Worm (Caenorhabditis elegans) whole organism, L1 larva: ENCODE data around the gene clec-1.

Source experiments
- C04F5.9 ChIP-seq: sonication (generic microtip); optimal IDR thresholded peaks from 2 replicates; lab custom pipeline; 2016; ENCODE audit warnings: missing genetic modification characterization, missing compliant biosample characterization
- C34B4.2 ChIP-seq: sonication (generic microtip); optimal IDR thresholded peaks from 2 replicates; lab custom pipeline; 2017; ENCODE audit warnings: mild to moderate bottlenecking, missing genetic modification characterization, missing compliant biosample characterization
- blmp-1 ChIP-seq: fragments of 150-350 bp; optimal IDR thresholded peaks from 2 replicates; lab custom pipeline; 2014; ENCODE audit warnings: missing biosample characterization, missing genetic modification characterization
- ceh-88 ChIP-seq: fragments of 200-800 bp; sonication (Bioruptor generic); IDR thresholded peaks from 2 replicates; pipeline ENCODE4 v1.3.6; 2022; ENCODE audit warnings: missing genetic modification characterization, missing compliant biosample characterization
- ces-1 ChIP-seq: fragments of 150-350 bp; optimal IDR thresholded peaks from 2 replicates; lab custom pipeline; 2014; ENCODE audit warnings: missing biosample characterization, missing genetic modification reagents, missing genetic modification characterization
- dpl-1 ChIP-seq, 3 experiments: fragments of 150-350 bp in 2 of 3; sonication (generic microtip) in 1 of 3; optimal IDR thresholded peaks; 2 replicates each; lab custom pipeline; 2014 to 2017; ENCODE audit warnings: missing biosample characterization in 3 of 3, missing genetic modification characterization in 3 of 3, missing genetic modification reagents in 3 of 3
- dsc-1 ChIP-seq: sonication (generic microtip); optimal IDR thresholded peaks from 2 replicates; lab custom pipeline; 2016; ENCODE audit warnings: mild to moderate bottlenecking, missing genetic modification characterization, missing compliant biosample characterization
- efl-1 ChIP-seq, 4 experiments: fragments of 150-350 bp; optimal IDR thresholded peaks in 3 of 4; peaks in 1 of 4; 1 replicate in 1 of 4; 2 replicates in 3 of 4; lab custom pipeline; 2014; ENCODE audit warnings: missing biosample characterization in 2 of 4, missing genetic modification characterization in 2 of 4, missing genetic modification reagents in 2 of 4
- elt-3 ChIP-seq, 6 experiments: fragments of 150-350 bp in 1 of 6; sonication (generic microtip); optimal IDR thresholded peaks; 2 replicates each; lab custom pipeline; 2017 to 2018; ENCODE audit warnings: missing biosample characterization in 6 of 6, missing genetic modification characterization in 6 of 6, inconsistent platforms in 1 of 6
- fos-1 ChIP-seq: fragments of 150-350 bp; optimal IDR thresholded peaks from 2 replicates; lab custom pipeline; 2014; ENCODE audit warnings: missing biosample characterization, missing genetic modification characterization
- irx-1 ChIP-seq: sonication (generic microtip); optimal IDR thresholded peaks from 2 replicates; lab custom pipeline; 2016; ENCODE audit warnings: missing genetic modification characterization, missing compliant biosample characterization
- isw-1 ChIP-seq: fragments of 200-800 bp; sonication (Bioruptor generic); IDR thresholded peaks from 2 replicates; pipeline ENCODE4 v1.3.6; 2022; ENCODE audit warnings: missing genetic modification characterization, missing compliant biosample characterization
- lin-13 ChIP-seq: fragments of 150-350 bp; optimal IDR thresholded peaks from 2 replicates; lab custom pipeline; 2014; ENCODE audit warnings: missing biosample characterization, missing genetic modification reagents, missing genetic modification characterization
- lin-14 ChIP-seq: fragments of 200-800 bp; sonication (Bioruptor generic); optimal IDR thresholded peaks from 2 replicates; lab custom pipeline; 2018; ENCODE audit warnings: mild to moderate bottlenecking, missing genetic modification characterization, moderate library complexity, missing compliant biosample characterization
- lin-15B ChIP-seq: fragments of 150-350 bp; sonication (generic microtip); optimal IDR thresholded peaks from 3 replicates; lab custom pipeline; 2014; ENCODE audit warnings: missing biosample characterization, missing genetic modification characterization
- lin-35 ChIP-seq, 2 experiments: fragments of 150-350 bp; optimal IDR thresholded peaks; 2 replicates each; lab custom pipeline; 2014; ENCODE audit warnings: missing biosample characterization in 2 of 2, missing genetic modification characterization in 2 of 2, missing genetic modification reagents in 2 of 2
- lin-39 ChIP-seq: fragments of 150-350 bp; optimal IDR thresholded peaks from 2 replicates; lab custom pipeline; 2014; ENCODE audit warnings: missing biosample characterization, missing genetic modification reagents, missing genetic modification characterization
- lir-3 ChIP-seq: sonication (generic microtip); optimal IDR thresholded peaks from 2 replicates; lab custom pipeline; 2016; ENCODE audit warnings: mild to moderate bottlenecking, missing genetic modification characterization, moderate library complexity, missing compliant biosample characterization; ENCODE audit not compliant: poor library complexity
- mab-9 ChIP-seq: fragments of 200-800 bp; sonication (Bioruptor generic); IDR thresholded peaks from 2 replicates; pipeline ENCODE4 v1.3.6; 2022; ENCODE audit warnings: missing genetic modification reagents, missing genetic modification characterization, missing compliant biosample characterization
- mdl-1 ChIP-seq, 2 experiments: fragments of 150-350 bp; optimal IDR thresholded peaks; 2 replicates each; lab custom pipeline; 2014 to 2017; ENCODE audit warnings: missing biosample characterization in 2 of 2, missing genetic modification characterization in 2 of 2, inconsistent platforms in 1 of 2
- mef-2 ChIP-seq: fragments of 150-350 bp; optimal IDR thresholded peaks from 2 replicates; lab custom pipeline; 2014; ENCODE audit warnings: missing biosample characterization, missing genetic modification characterization
- mep-1 ChIP-seq: fragments of 150-350 bp; optimal IDR thresholded peaks from 2 replicates; lab custom pipeline; 2014; ENCODE audit warnings: missing biosample characterization, missing genetic modification characterization
- nhr-20 ChIP-seq: sonication (generic microtip); optimal IDR thresholded peaks from 2 replicates; lab custom pipeline; 2016; ENCODE audit warnings: mild to moderate bottlenecking, missing genetic modification characterization, missing compliant biosample characterization
- nhr-47 ChIP-seq: sonication (generic microtip); optimal IDR thresholded peaks from 2 replicates; lab custom pipeline; 2016; ENCODE audit warnings: mild to moderate bottlenecking, missing genetic modification characterization, moderate library complexity, missing compliant biosample characterization
- nhr-71 ChIP-seq: sonication (generic microtip); optimal IDR thresholded peaks from 2 replicates; lab custom pipeline; 2016; ENCODE audit warnings: mild to moderate bottlenecking, missing genetic modification characterization, moderate library complexity, missing compliant biosample characterization
- nhr-84 ChIP-seq: sonication (generic microtip); optimal IDR thresholded peaks from 2 replicates; lab custom pipeline; 2017; ENCODE audit warnings: missing biosample characterization, missing genetic modification characterization
- nhr-85 ChIP-seq: sonication (generic microtip); peaks from one replicate; lab custom pipeline; 2016; ENCODE audit warnings: missing genetic modification characterization, inconsistent platforms, missing compliant biosample characterization
- nhr-90 ChIP-seq: sonication (generic microtip); optimal IDR thresholded peaks from 2 replicates; lab custom pipeline; 2016; ENCODE audit warnings: mild to moderate bottlenecking, missing genetic modification characterization, missing compliant biosample characterization; ENCODE audit not compliant: poor library complexity
- pax-3 ChIP-seq: fragments of 200-800 bp; sonication (Bioruptor generic); optimal IDR thresholded peaks from 2 replicates; lab custom pipeline; 2018; ENCODE audit warnings: mild to moderate bottlenecking, missing genetic modification characterization, moderate library complexity, missing compliant biosample characterization
- pqm-1 ChIP-seq: sonication (generic microtip); optimal IDR thresholded peaks from 3 replicates; lab custom pipeline; 2017; ENCODE audit warnings: missing biosample characterization, missing genetic modification characterization
- rnt-1 ChIP-seq: sonication (generic microtip); optimal IDR thresholded peaks from 2 replicates; lab custom pipeline; 2016; ENCODE audit warnings: mild to moderate bottlenecking, missing genetic modification characterization, moderate library complexity, missing compliant biosample characterization
- skn-1 ChIP-seq: fragments of 150-350 bp; optimal IDR thresholded peaks from 2 replicates; lab custom pipeline; 2014; ENCODE audit warnings: missing biosample characterization, missing genetic modification characterization
- snpc-4 ChIP-seq: fragments of 150-350 bp; optimal IDR thresholded peaks from 2 replicates; lab custom pipeline; 2014; ENCODE audit warnings: missing biosample characterization, missing genetic modification characterization
- snu-23 ChIP-seq: sonication (generic microtip); optimal IDR thresholded peaks from 2 replicates; lab custom pipeline; 2016; ENCODE audit warnings: missing genetic modification characterization, missing compliant biosample characterization
- sup-37 ChIP-seq: fragments of 200-800 bp; sonication (Bioruptor generic); optimal IDR thresholded peaks from 2 replicates; lab custom pipeline; 2018; ENCODE audit warnings: mild to moderate bottlenecking, missing genetic modification characterization, missing compliant biosample characterization
- tbx-2 ChIP-seq: sonication (generic microtip); optimal IDR thresholded peaks from 2 replicates; lab custom pipeline; 2016; ENCODE audit warnings: missing genetic modification characterization, missing compliant biosample characterization
- unc-130 ChIP-seq: fragments of 150-350 bp; optimal IDR thresholded peaks from 2 replicates; lab custom pipeline; 2017; ENCODE audit warnings: missing biosample characterization, missing genetic modification characterization, inconsistent platforms
- unc-86 ChIP-seq: sonication (generic microtip); optimal IDR thresholded peaks from 2 replicates; lab custom pipeline; 2016; ENCODE audit warnings: missing genetic modification characterization, missing compliant biosample characterization
- vab-15 ChIP-seq: sonication (generic microtip); optimal IDR thresholded peaks from 2 replicates; lab custom pipeline; 2017; ENCODE audit warnings: missing genotype, mild to moderate bottlenecking, missing genetic modification characterization, missing compliant biosample characterization
- xbp-1 ChIP-seq: sonication (generic microtip); optimal IDR thresholded peaks from 2 replicates; lab custom pipeline; 2016; ENCODE audit warnings: missing genetic modification characterization, missing compliant biosample characterization
- ztf-4 ChIP-seq: fragments of 150-350 bp; optimal IDR thresholded peaks from 2 replicates; lab custom pipeline; 2014; ENCODE audit warnings: missing biosample characterization, missing genetic modification characterization

Gene clec-1

DNA sequence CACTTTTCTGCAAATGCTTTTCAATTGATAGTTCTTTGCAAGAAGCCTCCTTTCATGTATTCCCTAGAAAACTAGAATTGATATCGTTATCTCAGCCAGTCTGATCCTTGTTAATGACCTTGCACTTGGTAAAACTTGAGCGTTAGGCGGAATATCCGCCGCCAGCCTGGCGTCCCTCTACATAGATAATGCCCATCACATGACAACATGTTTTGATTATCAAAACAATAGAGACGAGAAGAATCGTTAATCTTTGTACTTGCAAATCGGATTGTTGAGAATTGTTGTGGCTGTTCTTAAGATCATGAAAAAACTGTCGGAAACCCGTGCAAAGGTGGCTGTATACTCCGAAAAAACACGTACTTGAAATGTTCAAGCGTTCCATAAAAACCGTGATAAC, 6.4 kb upstream of the clec-1 start (continued):
- TF ChIP-seq nhr-90 (peak; percentile 56), snpc-4 (tag; lab: Kevin White, UChicago) (no peak), tbx-2 (tag; lab: Kevin White, UChicago) (peak; percentile 43), mep-1 (tag; lab: Kevin White, UChicago) (no peak), sup-37 (no peak), lin-13 (GFP tag; lab: Kevin White, UChicago) (no peak), lin-15B (tag; lab: Kevin White, UChicago) (no peak), unc-86 (tag; lab: Kevin White, UChicago) (no peak), lin-39 (tag; lab: Kevin White, UChicago) (no peak), elt-3 (tag; optimal IDR thresholded peaks at IDR 0.05; lab: Kevin White, UChicago) (peak; percentile 50 to 97 (median 68)), blmp-1 (peak; percentile 88), nhr-84 (no peak), nhr-85 (tag; lab: Kevin White, UChicago) (peak; percentile 94), snu-23 (peak; percentile 52), nhr-71 (peak; percentile 65), pax-3 (tag; lab: Kevin White, UChicago) (no peak), mef-2 (tag; lab: Kevin White, UChicago) (no peak), unc-130 (tag; lab: Kevin White, UChicago) (peak; percentile 79), nhr-20 (tag; lab: Kevin White, UChicago) (peak; percentile 77), lir-3 (no peak), nhr-47 (peak; percentile 15), lin-14 (GFP tag; lab: Kevin White, UChicago) (peak; percentile 70), mab-9 (GFP tag; lab: Robert Waterston, UW) (no peak), dpl-1 (GFP tag; optimal IDR thresholded peaks at IDR 0.05; lab: Kevin White, UChicago) (no peak), rnt-1 (no peak), irx-1 (tag; lab: Kevin White, UChicago) (no peak), C34B4.2 (tag; lab: Kevin White, UChicago) (no peak), ztf-4 (tag; lab: Kevin White, UChicago) (no peak), vab-15 (tag; lab: Kevin White, UChicago) (no peak), fos-1 (tag; lab: Kevin White, UChicago) (no peak), dsc-1 (tag; lab: Kevin White, UChicago) (no peak), mdl-1 (tag; optimal IDR thresholded peaks at IDR 0.05; lab: Kevin White, UChicago) (peak in 1 of 2 experiments; percentile 47), skn-1 (tag; lab: Kevin White, UChicago) (no peak)

DNA sequence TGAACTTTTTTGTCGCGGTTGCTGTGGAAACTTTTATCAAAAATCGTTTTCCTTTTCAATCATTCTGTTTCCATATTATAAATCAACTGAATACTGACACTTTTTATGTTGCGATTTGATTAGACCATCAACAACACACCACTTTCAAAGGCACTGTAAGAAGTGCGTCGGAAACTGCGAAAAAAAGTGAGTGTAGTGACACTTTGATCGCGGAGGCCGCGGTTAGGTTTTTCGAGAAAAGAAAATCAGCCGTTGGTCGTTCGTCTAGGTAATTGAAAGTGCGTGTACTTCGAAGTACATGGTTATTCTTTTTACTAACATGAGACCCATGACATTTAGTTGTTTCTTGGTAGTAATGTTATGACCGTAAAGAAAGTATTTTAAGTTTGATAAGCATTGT, 4.3 kb upstream of the clec-1 start:
- TF ChIP-seq nhr-85 (tag; lab: Kevin White, UChicago) (peak; percentile 56), lin-14 (GFP tag; lab: Kevin White, UChicago) (peak; percentile 56), skn-1 (tag; lab: Kevin White, UChicago) (no peak), ceh-88 (GFP tag; lab: Robert Waterston, UW) (no peak), C04F5.9 (tag; lab: Kevin White, UChicago) (no peak), efl-1 (optimal IDR thresholded peaks at IDR 0.05; lab: Kevin White, UChicago) (no peak), efl-1 (GFP tag; optimal IDR thresholded peaks at IDR 0.05 in 1 of 2; lab: Kevin White, UChicago) (peak in 1 of 2 experiments; percentile 20), snu-23 (peak; percentile 27), nhr-20 (tag; lab: Kevin White, UChicago) (peak; percentile 64), blmp-1 (peak; percentile 94), xbp-1 (tag; lab: Kevin White, UChicago) (no peak), pax-3 (tag; lab: Kevin White, UChicago) (no peak), nhr-71 (peak; percentile 24), elt-3 (tag; optimal IDR thresholded peaks at IDR 0.05; lab: Kevin White, UChicago) (peak in 1 of 6 experiments; percentile 57)
- TF ChIP-seq, all 84 proteins: peak for 8

DNA sequence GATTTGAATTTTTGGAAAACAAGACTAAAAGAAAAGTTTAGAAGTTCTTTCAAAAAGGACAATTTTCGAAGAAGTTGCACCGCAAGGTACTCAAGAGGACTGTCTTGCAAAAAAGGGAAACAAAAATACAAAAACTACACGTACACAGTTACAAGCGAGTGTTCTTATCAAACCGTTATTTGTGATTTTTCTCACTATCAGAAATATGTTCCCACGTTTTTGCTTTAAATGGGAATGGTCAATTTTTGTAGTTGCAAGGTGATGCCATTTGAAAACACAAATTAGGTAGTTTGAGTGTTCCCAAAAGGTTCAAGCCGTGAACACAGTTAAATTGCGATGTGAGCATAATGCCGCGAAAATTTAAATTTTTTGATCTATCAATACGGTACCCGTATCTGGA, 3.8 kb upstream of the clec-1 start:
- no peak for TF ChIP-seq isw-1
- TF ChIP-seq nhr-20 (tag; lab: Kevin White, UChicago), result no peak
- TF ChIP-seq vab-15 (tag; lab: Kevin White, UChicago), result no peak
- TF ChIP-seq ces-1 (GFP tag; lab: Kevin White, UChicago), result no peak
- no peak for TF ChIP-seq lin-35 (GFP tag; optimal IDR thresholded peaks at IDR 0.05; lab: Kevin White, UChicago)
- TF ChIP-seq fos-1 (tag; lab: Kevin White, UChicago), result no peak
- TF ChIP-seq pqm-1 (tag; lab: Kevin White, UChicago), result no peak
